Worm (Caenorhabditis elegans) whole organism, mixed stage, embryonic: ENCODE measurements around the gene C55C3.73.

Experiments
- M03D4.4 ChIP-seq: sonication (generic microtip); optimal IDR thresholded peaks from 2 replicates; lab custom pipeline; 2017; ENCODE audit warnings: mild to moderate bottlenecking, missing genetic modification characterization, missing compliant biosample characterization
- bed-3 ChIP-seq: fragments of 200-800 bp; sonication (Bioruptor generic); optimal IDR thresholded peaks from 3 replicates; lab custom pipeline; 2018; ENCODE audit warnings: mild to moderate bottlenecking, missing genetic modification characterization, moderate library complexity, missing compliant biosample characterization
- blmp-1 ChIP-seq: fragments of 150-350 bp; optimal IDR thresholded peaks from 2 replicates; lab custom pipeline; 2014; ENCODE audit warnings: missing biosample characterization, missing genetic modification characterization
- ceh-39 ChIP-seq: fragments of 150-350 bp; optimal IDR thresholded peaks from 2 replicates; lab custom pipeline; 2014; ENCODE audit warnings: missing biosample characterization, missing genetic modification characterization
- ceh-43 ChIP-seq: fragments of 200-800 bp; sonication (Bioruptor generic); optimal IDR thresholded peaks from 2 replicates; lab custom pipeline; 2018; ENCODE audit warnings: mild to moderate bottlenecking, missing genetic modification characterization, moderate library complexity, missing compliant biosample characterization
- ceh-83 ChIP-seq: fragments of 200-800 bp; sonication (Bioruptor generic); optimal IDR thresholded peaks from 2 replicates; lab custom pipeline; 2018; ENCODE audit warnings: mild to moderate bottlenecking, missing genetic modification characterization, missing compliant biosample characterization
- ces-1 ChIP-seq: fragments of 150-350 bp; optimal IDR thresholded peaks from 2 replicates; lab custom pipeline; 2014; ENCODE audit warnings: missing biosample characterization, missing genetic modification reagents, missing genetic modification characterization
- cnd-1 ChIP-seq: fragments of 200-800 bp; sonication (Bioruptor generic); optimal IDR thresholded peaks from 2 replicates; lab custom pipeline; 2018; ENCODE audit warnings: mild to moderate bottlenecking, missing genetic modification characterization, missing compliant biosample characterization
- drap-1 ChIP-seq: fragments of 200-800 bp; sonication (Bioruptor generic); optimal IDR thresholded peaks from 3 replicates; lab custom pipeline; 2018; ENCODE audit warnings: mild to moderate bottlenecking, missing genetic modification characterization, missing compliant biosample characterization
- elt-1 ChIP-seq: sonication (generic microtip); optimal IDR thresholded peaks from 2 replicates; lab custom pipeline; 2017; ENCODE audit warnings: missing genetic modification characterization, mild to moderate bottlenecking, missing compliant biosample characterization, antibody characterized with exemption, moderate library complexity, borderline replicate concordance; ENCODE audit not compliant: insufficient read depth
- elt-3 ChIP-seq: fragments of 150-350 bp; optimal IDR thresholded peaks from 2 replicates; lab custom pipeline; 2014; ENCODE audit warnings: missing biosample characterization, missing genetic modification characterization
- flh-1 ChIP-seq: fragments of 200-800 bp; sonication (Bioruptor generic); optimal IDR thresholded peaks from 2 replicates; lab custom pipeline; 2018; ENCODE audit warnings: mild to moderate bottlenecking, missing genetic modification characterization, moderate library complexity, missing compliant biosample characterization
- ham-2 ChIP-seq: fragments of 200-800 bp; sonication (Bioruptor generic); optimal IDR thresholded peaks from 2 replicates; lab custom pipeline; 2018; ENCODE audit warnings: mild to moderate bottlenecking, missing genetic modification characterization, missing compliant biosample characterization
- hlh-1 ChIP-seq: fragments of 150-350 bp; optimal IDR thresholded peaks from 2 replicates; lab custom pipeline; 2014; ENCODE audit warnings: missing biosample characterization, missing genetic modification reagents, missing genetic modification characterization
- lin-13 ChIP-seq: fragments of 150-350 bp; optimal IDR thresholded peaks from 2 replicates; lab custom pipeline; 2014; ENCODE audit warnings: missing biosample characterization, missing genetic modification characterization
- lin-32 ChIP-seq: fragments of 200-800 bp; sonication (Bioruptor generic); optimal IDR thresholded peaks from 2 replicates; lab custom pipeline; 2018; ENCODE audit warnings: mild to moderate bottlenecking, missing genetic modification characterization, missing compliant biosample characterization
- lsy-2 ChIP-seq: fragments of 150-350 bp; optimal IDR thresholded peaks from 2 replicates; lab custom pipeline; 2014; ENCODE audit warnings: missing biosample characterization, missing genetic modification characterization
- mab-5 ChIP-seq: fragments of 150-350 bp; optimal IDR thresholded peaks from 2 replicates; lab custom pipeline; 2014; ENCODE audit warnings: missing biosample characterization, missing genetic modification characterization
- mep-1 ChIP-seq: fragments of 150-350 bp; optimal IDR thresholded peaks from 2 replicates; lab custom pipeline; 2017; ENCODE audit warnings: missing biosample characterization, missing genetic modification reagents, missing genetic modification characterization, inconsistent platforms
- mls-2 ChIP-seq: sonication (generic microtip); optimal IDR thresholded peaks from 2 replicates; lab custom pipeline; 2016; ENCODE audit warnings: mild to moderate bottlenecking, missing genetic modification characterization, moderate library complexity, missing compliant biosample characterization
- nhr-12 ChIP-seq: fragments of 150-350 bp; optimal IDR thresholded peaks from 2 replicates; lab custom pipeline; 2014; ENCODE audit warnings: missing biosample characterization, missing genetic modification characterization
- nhr-2 ChIP-seq: fragments of 150-350 bp; optimal IDR thresholded peaks from 2 replicates; lab custom pipeline; 2014; ENCODE audit warnings: missing biosample characterization, missing genetic modification characterization
- nhr-237 ChIP-seq: fragments of 150-350 bp; optimal IDR thresholded peaks from 2 replicates; lab custom pipeline; 2014; ENCODE audit warnings: missing biosample characterization, missing genetic modification characterization
- nhr-28 ChIP-seq: fragments of 150-350 bp; optimal IDR thresholded peaks from 2 replicates; lab custom pipeline; 2014; ENCODE audit warnings: missing biosample characterization, missing genetic modification characterization
- nhr-76 ChIP-seq: sonication (generic microtip); optimal IDR thresholded peaks from 2 replicates; lab custom pipeline; 2017; ENCODE audit warnings: missing biosample characterization, missing genetic modification characterization
- pha-4 ChIP-seq: fragments of 150-350 bp; optimal IDR thresholded peaks from 2 replicates; lab custom pipeline; 2018; ENCODE audit warnings: missing biosample characterization, missing genetic modification reagents, missing genetic modification characterization
- sem-2 ChIP-seq: fragments of 200-800 bp; sonication (Bioruptor generic); optimal IDR thresholded peaks from 2 replicates; lab custom pipeline; 2018; ENCODE audit warnings: mild to moderate bottlenecking, missing genetic modification characterization, missing compliant biosample characterization
- snpc-4 ChIP-seq: fragments of 150-350 bp; optimal IDR thresholded peaks from 2 replicates; lab custom pipeline; 2014; ENCODE audit warnings: missing biosample characterization, missing genetic modification characterization
- sptf-1 ChIP-seq: sonication (generic microtip); optimal IDR thresholded peaks from 2 replicates; lab custom pipeline; 2017; ENCODE audit warnings: mild to moderate bottlenecking, missing genetic modification characterization, moderate library complexity, missing compliant biosample characterization
- tbx-8 ChIP-seq: fragments of 200-800 bp; sonication (Bioruptor generic); optimal IDR thresholded peaks from 2 replicates; lab custom pipeline; 2018; ENCODE audit warnings: mild to moderate bottlenecking, missing genetic modification characterization, moderate library complexity, missing compliant biosample characterization
- unc-120 ChIP-seq: sonication (generic microtip); optimal IDR thresholded peaks from 2 replicates; lab custom pipeline; 2017; ENCODE audit warnings: missing genetic modification characterization, missing compliant biosample characterization; ENCODE audit not compliant: poor library complexity, severe bottlenecking
- unc-39 ChIP-seq: fragments of 150-350 bp; optimal IDR thresholded peaks from 2 replicates; lab custom pipeline; 2014; ENCODE audit warnings: missing biosample characterization, missing genetic modification characterization
- unc-62 ChIP-seq: fragments of 150-350 bp; optimal IDR thresholded peaks from 2 replicates; lab custom pipeline; 2014; ENCODE audit warnings: missing biosample characterization, missing genetic modification reagents, missing genetic modification characterization
- zip-8 ChIP-seq: fragments of 150-350 bp; optimal IDR thresholded peaks from 2 replicates; lab custom pipeline; 2014; ENCODE audit warnings: missing biosample characterization, missing genetic modification characterization
- ztf-11 ChIP-seq: fragments of 150-350 bp; optimal IDR thresholded peaks from 2 replicates; lab custom pipeline; 2014; ENCODE audit warnings: missing biosample characterization, missing genetic modification characterization

The C55C3.73 gene

DNA sequence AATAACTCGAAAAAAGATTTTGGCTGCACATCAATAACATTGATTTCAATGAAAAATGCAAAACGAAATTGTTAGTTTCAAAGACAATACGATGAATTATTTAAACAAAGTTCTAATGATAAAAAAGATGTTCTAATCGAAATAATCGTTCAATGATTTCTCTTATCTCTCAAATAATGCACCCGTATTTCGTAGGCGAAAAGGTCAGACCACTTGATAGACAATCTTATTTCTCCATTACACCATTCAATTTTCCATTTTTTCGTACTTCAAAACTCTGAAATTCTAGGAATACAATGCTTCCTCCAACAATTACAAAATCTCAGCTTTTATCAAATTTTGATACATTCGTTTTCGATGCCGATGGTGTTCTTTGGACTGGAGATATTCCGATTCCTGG is 40.9 kb upstream of the C55C3.73 start, which contains the start of gene C45E5.1:
C45E5.1 (plus strand) TSS at position 290 of the 400 bp plus-strand sequence.
- no peak for TF ChIP-seq zip-8 (tag; lab: Kevin White, UChicago)
- TF ChIP-seq snpc-4 (tag; lab: Kevin White, UChicago) = no peak
- no peak for TF ChIP-seq tbx-8 (GFP tag; lab: Kevin White, UChicago)
- no peak for TF ChIP-seq mls-2 (tag; lab: Kevin White, UChicago)
- TF ChIP-seq M03D4.4 (tag; lab: Kevin White, UChicago) = no peak
- no peak for TF ChIP-seq unc-39 (tag; lab: Kevin White, UChicago)

ce11 chrIV:5741045-5741444 is 37.8 kb upstream of the C55C3.73 start, which contains the start of gene chil-11:
TSS of gene chil-11 (plus strand) at chrIV:5741345.
- TF ChIP-seq nhr-12 (tag; lab: Kevin White, UChicago) (no peak), ceh-39 (tag; lab: Kevin White, UChicago) (no peak), bed-3 (GFP tag; lab: Kevin White, UChicago) (no peak), elt-1 (tag; lab: Kevin White, UChicago) (no peak), flh-1 (no peak), mep-1 (tag; lab: Kevin White, UChicago) (no peak), sptf-1 (tag; lab: Kevin White, UChicago) (no peak)
- TF ChIP-seq, all 35 proteins: peak for 0

DNA sequence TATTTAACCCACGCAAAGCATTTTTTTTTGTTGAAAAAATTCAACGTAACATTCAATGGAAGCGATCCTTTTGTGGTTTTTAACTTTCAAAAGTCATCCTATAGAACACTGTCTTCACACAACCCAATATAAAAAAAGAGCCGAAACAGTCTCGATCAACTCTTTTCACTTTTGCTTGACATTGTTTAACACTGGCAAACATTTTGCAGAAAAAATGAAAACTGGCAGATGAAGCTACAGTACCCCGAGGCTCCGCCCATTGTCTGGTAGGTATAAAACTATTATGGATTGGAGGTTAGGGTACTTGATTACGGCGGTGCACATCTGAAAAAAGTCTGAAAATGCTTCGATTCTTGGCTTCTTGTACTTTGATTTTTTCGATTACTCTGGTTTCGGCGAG is 31.5 kb upstream of the C55C3.73 start, which contains the start of gene cpg-18:
cpg-18 (plus strand) TSS at position 301 of the 400 bp plus-strand sequence.
- TF ChIP-seq unc-39 (tag; lab: Kevin White, UChicago) (no peak), nhr-2 (no peak), unc-120 (no peak), pha-4 (tag; lab: Kevin White, UChicago) (no peak), nhr-12 (tag; lab: Kevin White, UChicago) (no peak), nhr-76 (tag; lab: Kevin White, UChicago) (no peak), M03D4.4 (tag; lab: Kevin White, UChicago) (no peak), ztf-11 (tag; lab: Kevin White, UChicago) (no peak), lin-13 (tag; lab: Kevin White, UChicago) (no peak), ham-2 (GFP tag; lab: Kevin White, UChicago) (no peak), hlh-1 (tag; lab: Kevin White, UChicago) (no peak), unc-62 (GFP tag; lab: Kevin White, UChicago) (no peak), flh-1 (no peak), tbx-8 (GFP tag; lab: Kevin White, UChicago) (no peak), sem-2 (no peak), nhr-28 (no peak), bed-3 (GFP tag; lab: Kevin White, UChicago) (no peak)

ce11 chrIV:5731597-5731996 is 28.3 kb upstream of the C55C3.73 start, which contains the start of gene H35B03.2:
TSS of gene H35B03.2 (minus strand) at chrIV:5731674.
- TF ChIP-seq unc-62 (GFP tag; lab: Kevin White, UChicago) = no peak
- no peak for TF ChIP-seq elt-1 (tag; lab: Kevin White, UChicago)
- no peak for TF ChIP-seq mep-1 (tag; lab: Kevin White, UChicago)
- TF ChIP-seq hlh-1 (tag; lab: Kevin White, UChicago) = no peak
- TF ChIP-seq zip-8 (tag; lab: Kevin White, UChicago) = no peak
- no peak for TF ChIP-seq M03D4.4 (tag; lab: Kevin White, UChicago)
- TF ChIP-seq sem-2 = no peak
- TF ChIP-seq nhr-12 (tag; lab: Kevin White, UChicago) = no peak
- TF ChIP-seq unc-39 (tag; lab: Kevin White, UChicago) = no peak
- TF ChIP-seq tbx-8 (GFP tag; lab: Kevin White, UChicago) = no peak
- no peak for TF ChIP-seq cnd-1
- TF ChIP-seq elt-3 = no peak
- TF ChIP-seq pha-4 (tag; lab: Kevin White, UChicago) = no peak
- no peak for TF ChIP-seq nhr-76 (tag; lab: Kevin White, UChicago)
- no peak for TF ChIP-seq mls-2 (tag; lab: Kevin White, UChicago)
- no peak for TF ChIP-seq unc-120
- TF ChIP-seq ces-1 (GFP tag; lab: Kevin White, UChicago) = peak; percentile 56
- TF ChIP-seq lin-13 (tag; lab: Kevin White, UChicago) = no peak
- no peak for TF ChIP-seq nhr-2
- no peak for TF ChIP-seq ham-2 (GFP tag; lab: Kevin White, UChicago)
- no peak for TF ChIP-seq bed-3 (GFP tag; lab: Kevin White, UChicago)
- peak; percentile 54 for TF ChIP-seq ceh-39 (tag; lab: Kevin White, UChicago)
- TF ChIP-seq ztf-11 (tag; lab: Kevin White, UChicago) = no peak
- no peak for TF ChIP-seq ceh-43 (GFP tag; lab: Kevin White, UChicago)
- TF ChIP-seq nhr-28 = no peak
- no peak for TF ChIP-seq ceh-83
- TF ChIP-seq lsy-2 (tag; lab: Kevin White, UChicago) = peak; percentile 56
- TF ChIP-seq mab-5 (tag; lab: Kevin White, UChicago) = no peak
- peak; percentile 62 for TF ChIP-seq nhr-237 (tag; lab: Kevin White, UChicago)
- no peak for TF ChIP-seq lin-32 (GFP tag; lab: Kevin White, UChicago)
- no peak for TF ChIP-seq blmp-1 (tag; lab: Kevin White, UChicago)
- TF ChIP-seq sptf-1 (tag; lab: Kevin White, UChicago) = no peak
- TF ChIP-seq snpc-4 (tag; lab: Kevin White, UChicago) = no peak
- TF ChIP-seq drap-1 (GFP tag; lab: Kevin White, UChicago) = no peak
- TF ChIP-seq flh-1 = no peak
